Worm (Caenorhabditis elegans) whole organism, mixed stage, embryonic: ENCODE data around the gene cyp-33C6.

ENCODE experiments used
- blmp-1 ChIP-seq: fragments of 150-350 bp; optimal IDR thresholded peaks from 2 replicates; lab custom pipeline; 2014; ENCODE audit warnings: missing biosample characterization, missing genetic modification characterization
- elt-1 ChIP-seq: sonication (generic microtip); optimal IDR thresholded peaks from 2 replicates; lab custom pipeline; 2017; ENCODE audit warnings: missing genetic modification characterization, mild to moderate bottlenecking, missing compliant biosample characterization, antibody characterized with exemption, moderate library complexity, borderline replicate concordance; ENCODE audit not compliant: insufficient read depth
- lin-13 ChIP-seq: fragments of 150-350 bp; optimal IDR thresholded peaks from 2 replicates; lab custom pipeline; 2014; ENCODE audit warnings: missing biosample characterization, missing genetic modification characterization
- lin-32 ChIP-seq: fragments of 200-800 bp; sonication (Bioruptor generic); optimal IDR thresholded peaks from 2 replicates; lab custom pipeline; 2018; ENCODE audit warnings: mild to moderate bottlenecking, missing genetic modification characterization, missing compliant biosample characterization
- lsy-2 ChIP-seq: fragments of 150-350 bp; optimal IDR thresholded peaks from 2 replicates; lab custom pipeline; 2014; ENCODE audit warnings: missing biosample characterization, missing genetic modification characterization
- nhr-12 ChIP-seq: fragments of 150-350 bp; optimal IDR thresholded peaks from 2 replicates; lab custom pipeline; 2014; ENCODE audit warnings: missing biosample characterization, missing genetic modification characterization
- nhr-2 ChIP-seq: fragments of 150-350 bp; optimal IDR thresholded peaks from 2 replicates; lab custom pipeline; 2014; ENCODE audit warnings: missing biosample characterization, missing genetic modification characterization
- nhr-76 ChIP-seq: sonication (generic microtip); optimal IDR thresholded peaks from 2 replicates; lab custom pipeline; 2017; ENCODE audit warnings: missing biosample characterization, missing genetic modification characterization
- pha-4 ChIP-seq: fragments of 150-350 bp; optimal IDR thresholded peaks from 2 replicates; lab custom pipeline; 2018; ENCODE audit warnings: missing biosample characterization, missing genetic modification reagents, missing genetic modification characterization
- snpc-4 ChIP-seq: fragments of 150-350 bp; optimal IDR thresholded peaks from 2 replicates; lab custom pipeline; 2014; ENCODE audit warnings: missing biosample characterization, missing genetic modification characterization
- sptf-1 ChIP-seq: sonication (generic microtip); optimal IDR thresholded peaks from 2 replicates; lab custom pipeline; 2017; ENCODE audit warnings: mild to moderate bottlenecking, missing genetic modification characterization, moderate library complexity, missing compliant biosample characterization
- unc-62 ChIP-seq: fragments of 150-350 bp; optimal IDR thresholded peaks from 2 replicates; lab custom pipeline; 2014; ENCODE audit warnings: missing biosample characterization, missing genetic modification reagents, missing genetic modification characterization

DNA sequence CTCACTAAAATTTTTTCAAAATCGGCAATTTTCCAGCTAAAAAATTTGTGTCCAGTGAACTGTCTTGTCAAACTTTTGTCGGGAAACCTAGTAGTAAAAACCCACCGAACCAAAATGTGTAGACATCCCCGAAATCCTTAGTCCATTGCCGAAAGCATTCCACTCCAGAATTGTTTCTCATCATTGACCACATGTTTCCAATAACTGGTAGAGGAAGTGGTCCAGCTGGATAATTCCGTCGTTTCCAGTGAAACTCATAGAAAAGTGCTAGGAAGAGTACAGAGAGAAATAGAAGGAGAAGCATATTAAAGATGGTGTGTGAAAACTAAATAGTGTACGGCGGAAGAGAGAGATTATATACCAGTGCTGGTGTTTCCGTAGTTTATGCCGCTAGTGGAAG lies 45.1 kb downstream of the cyp-33C6 start, which contains the start of gene cyp-33C12:
- TF ChIP-seq snpc-4 (tag; lab: Kevin White, UChicago) (no peak), blmp-1 (tag; lab: Kevin White, UChicago) (no peak), sptf-1 (tag; lab: Kevin White, UChicago) (no peak), unc-62 (no peak), lin-32 (GFP tag; lab: Kevin White, UChicago) (no peak), lsy-2 (no peak), lin-13 (tag; lab: Kevin White, UChicago) (no peak), nhr-2 (tag; lab: Kevin White, UChicago) (no peak), pha-4 (tag; lab: Kevin White, UChicago) (no peak), nhr-76 (tag; lab: Kevin White, UChicago) (no peak), nhr-12 (no peak), elt-1 (tag; lab: Kevin White, UChicago) (no peak)
